Worm (Caenorhabditis elegans): ENCODE measurements around the gene atln-2.

atln-2 gene

DNA sequence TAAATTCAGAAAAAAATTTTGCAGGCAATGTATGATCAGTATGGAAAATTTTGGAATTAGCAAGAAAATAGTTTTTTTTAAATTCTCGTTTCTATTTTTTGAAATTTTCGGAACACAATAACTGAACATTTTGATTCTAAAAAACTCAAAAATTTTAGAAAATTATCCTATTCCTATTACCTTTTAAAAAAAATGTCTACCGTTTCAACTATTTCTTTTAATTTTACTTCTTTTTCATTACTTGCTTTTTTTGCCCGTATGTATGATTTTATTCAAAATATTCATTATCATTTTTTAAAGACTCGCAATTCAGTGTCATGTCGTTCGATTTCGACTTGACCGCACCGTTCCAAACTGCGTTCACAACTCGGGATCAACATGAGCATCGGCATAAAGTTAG is at the start of gene atln-2:
Gene atln-2 (plus strand): TSS at position 301 of the 400 bp plus-strand sequence.
- no peak for TF ChIP-seq madf-6 (GFP tag; IDR thresholded peaks at IDR 0.05)
- TF ChIP-seq fkh-3 (tag; optimal IDR thresholded peaks at IDR 0.05): no peak
- no peak for TF ChIP-seq snpc-1.1 (tag; optimal IDR thresholded peaks at IDR 0.05; ENCODE audit: insufficient read depth)
- no peak for TF ChIP-seq snpc-4 (GFP tag; optimal IDR thresholded peaks at IDR 0.05)
- peak in 1 of 4 experiments; percentile 44 for TF ChIP-seq snpc-4 (tag; optimal IDR thresholded peaks at IDR 0.05)
- no peak for TF ChIP-seq ceh-100 (GFP tag; IDR thresholded peaks at IDR 0.05)
- TF ChIP-seq madf-3 (GFP tag; IDR thresholded peaks at IDR 0.05): no peak
- TF ChIP-seq attf-6 (GFP tag; IDR thresholded peaks at IDR 0.05): 0 out of 2 replicates have a peak, but pooled peaks have one; percentile 6

ce11 chrIV:14932640-14933039 is 48.8 kb upstream of the atln-2 start, which contains the start of gene Y57G11C.1131:
Gene Y57G11C.1131 (plus strand): TSS chrIV:14932972.
- TF ChIP-seq egl-44 (GFP tag; IDR thresholded peaks at IDR 0.05) (no peak), ceh-40 (GFP tag; IDR thresholded peaks at IDR 0.05) (no peak), C06A6.2 (GFP tag; conservative IDR thresholded peaks at IDR 0.05) (no peak), cebp-2 (GFP tag; IDR thresholded peaks at IDR 0.05) (no peak; the same call in 1 of the 2 replicates), F39B2.1 (GFP tag; IDR thresholded peaks at IDR 0.05) (no peak), Y53G8AR.9 (GFP tag; conservative IDR thresholded peaks at IDR 0.05) (no peak), nhr-179 (tag; optimal IDR thresholded peaks at IDR 0.05) (no peak), F33H1.4 (GFP tag; IDR thresholded peaks at IDR 0.05) (no peak), pbrm-1 (GFP tag; IDR thresholded peaks at IDR 0.05) (no peak; the same call in 1 of the 2 replicates), him-1 (tag; optimal IDR thresholded peaks at IDR 0.05) (no peak), snpc-1.1 (tag; optimal IDR thresholded peaks at IDR 0.05; ENCODE audit: insufficient read depth) (peak; percentile 73), aptf-3 (GFP tag; IDR thresholded peaks at IDR 0.05) (no peak), F23B12.7 (tag; optimal IDR thresholded peaks at IDR 0.05; ENCODE audit: insufficient read depth) (no peak), rcor-1 (GFP tag; IDR thresholded peaks at IDR 0.05) (no peak), ceh-27 (GFP tag; optimal IDR thresholded peaks at IDR 0.05) (no peak), snpc-4 (GFP tag; optimal IDR thresholded peaks at IDR 0.05) (peak; percentile 84), snpc-4 (tag; optimal IDR thresholded peaks at IDR 0.05) (peak; percentile 48 to 97 (median 90)), hmg-20 (GFP tag; IDR thresholded peaks at IDR 0.05) (no peak), bed-1 (GFP tag; IDR thresholded peaks at IDR 0.05) (no peak), hrde-1 (tag; optimal IDR thresholded peaks at IDR 0.05; ENCODE audit: borderline replicate concordance) (no peak), nfya-1 (tag; optimal IDR thresholded peaks at IDR 0.05; ENCODE audit: borderline replicate concordance, insufficient read depth) (no peak), hmg-1.2 (GFP tag; IDR thresholded peaks at IDR 0.05) (peak; percentile 57), attf-6 (GFP tag; IDR thresholded peaks at IDR 0.05) (peak; percentile 89), ets-4 (GFP tag; optimal IDR thresholded peaks at IDR 0.05) (no peak), D2030.7 (GFP tag; IDR thresholded peaks at IDR 0.05) (0 out of 2 replicates have a peak, but pooled peaks have one; percentile 14), ztf-3 (GFP tag; optimal IDR thresholded peaks at IDR 0.05) (no peak)

ce11 chrIV:14937017-14937416 is 44.4 kb upstream of the atln-2 start, which contains the start of gene Y57G11C.1144:
Gene Y57G11C.1144 (plus strand): TSS chrIV:14937317.
- TF ChIP-seq F52B5.7 (tag; optimal IDR thresholded peaks at IDR 0.05) (no peak), ztf-18 (tag; optimal IDR thresholded peaks at IDR 0.05) (no peak), lin-35 (GFP tag; optimal IDR thresholded peaks at IDR 0.05) (no peak), attf-6 (GFP tag; IDR thresholded peaks at IDR 0.05) (no peak), dpff-1 (tag; optimal IDR thresholded peaks at IDR 0.05) (no peak), F55B11.4 (tag; optimal IDR thresholded peaks at IDR 0.05; ENCODE audit: borderline replicate concordance, insufficient read depth) (no peak)

All from whole organism, young adult.